Worm (Caenorhabditis elegans): ENCODE results near the gene T25D1.3.

The T25D1.3 gene

ce11 chrX:16519517-16519916, 14.1 kb downstream of the T25D1.3 start, which contains the start of gene T25D1.1:
Gene T25D1.1, plus strand, starts transcription at chrX:16519817.
- TF ChIP-seq ZK546.5 (tag; optimal IDR thresholded peaks at IDR 0.05) (no peak), fkh-10 (GFP tag; optimal IDR thresholded peaks at IDR 0.05) (no peak), elt-2 (tag; optimal IDR thresholded peaks at IDR 0.05) (no peak), nhr-77 (tag; optimal IDR thresholded peaks at IDR 0.05) (no peak), fkh-2 (tag; optimal IDR thresholded peaks at IDR 0.05) (no peak), nhr-237 (tag; optimal IDR thresholded peaks at IDR 0.05) (no peak), ama-1 (optimal IDR thresholded peaks at IDR 0.05) (no peak), hmg-11 (tag; optimal IDR thresholded peaks at IDR 0.05) (no peak), daf-12 (tag; optimal IDR thresholded peaks at IDR 0.05) (no peak), mml-1 (tag; optimal IDR thresholded peaks at IDR 0.05) (no peak), egl-5 (tag; optimal IDR thresholded peaks at IDR 0.05) (no peak), aly-2 (tag; optimal IDR thresholded peaks at IDR 0.05) (no peak), elt-3 (tag; optimal IDR thresholded peaks at IDR 0.05) (no peak), snpc-4 (tag; optimal IDR thresholded peaks at IDR 0.05) (no peak), mdl-1 (tag; optimal IDR thresholded peaks at IDR 0.05) (no peak), nfya-1 (tag; optimal IDR thresholded peaks at IDR 0.05; ENCODE audit: insufficient read depth) (no peak), nhr-12 (tag; optimal IDR thresholded peaks at IDR 0.05) (no peak)

- no peak for TF ChIP-seq ceh-82 (tag; optimal IDR thresholded peaks at IDR 0.05)
- TF ChIP-seq sea-2 (GFP tag; optimal IDR thresholded peaks at IDR 0.05): no peak
- no peak for TF ChIP-seq nfya-1 (tag; optimal IDR thresholded peaks at IDR 0.05; ENCODE audit: insufficient read depth)
- TF ChIP-seq elt-3 (tag; optimal IDR thresholded peaks at IDR 0.05): no peak
- no peak for TF ChIP-seq tbx-2 (tag; optimal IDR thresholded peaks at IDR 0.05)
- TF ChIP-seq nhr-25 (tag; optimal IDR thresholded peaks at IDR 0.05): no peak
- no peak for TF ChIP-seq ceh-16 (tag; optimal IDR thresholded peaks at IDR 0.05)
- no peak for TF ChIP-seq nhr-237 (tag; optimal IDR thresholded peaks at IDR 0.05)
- no peak for TF ChIP-seq mml-1 (tag; optimal IDR thresholded peaks at IDR 0.05)
- no peak for TF ChIP-seq elt-2 (tag; optimal IDR thresholded peaks at IDR 0.05)
- no peak for TF ChIP-seq unc-62 (GFP tag; optimal IDR thresholded peaks at IDR 0.05)
- TF ChIP-seq nhr-23 (tag; optimal IDR thresholded peaks at IDR 0.05): no peak
- TF ChIP-seq nhr-76 (tag; optimal IDR thresholded peaks at IDR 0.05): no peak
- TF ChIP-seq pqm-1 (tag; optimal IDR thresholded peaks at IDR 0.05): no peak
Measured at ce11 chrX:16521722-16522121, 16.3 kb downstream of the T25D1.3 start.

ce11 chrX:16524310-16524709, 18.9 kb downstream of the T25D1.3 start:
- TF ChIP-seq nhr-77 (tag; optimal IDR thresholded peaks at IDR 0.05) (no peak), tbx-2 (tag; optimal IDR thresholded peaks at IDR 0.05) (no peak), snpc-4 (tag; optimal IDR thresholded peaks at IDR 0.05) (no peak), lsy-12 (tag; optimal IDR thresholded peaks at IDR 0.05) (no peak), zag-1 (tag; optimal IDR thresholded peaks at IDR 0.05) (no peak), R02D3.7 (tag; optimal IDR thresholded peaks at IDR 0.05) (no peak), nhr-28 (tag; optimal IDR thresholded peaks at IDR 0.05) (no peak), daf-12 (tag; optimal IDR thresholded peaks at IDR 0.05) (no peak), ztf-11 (tag; optimal IDR thresholded peaks at IDR 0.05) (no peak), nhr-76 (tag; optimal IDR thresholded peaks at IDR 0.05) (no peak), pqm-1 (tag; optimal IDR thresholded peaks at IDR 0.05) (no peak), elt-1 (tag; optimal IDR thresholded peaks at IDR 0.05) (no peak), nhr-23 (tag; optimal IDR thresholded peaks at IDR 0.05) (no peak)

- TF ChIP-seq nhr-11 (tag; optimal IDR thresholded peaks at IDR 0.05) (peak; percentile 27), nhr-28 (tag; optimal IDR thresholded peaks at IDR 0.05) (no peak), unc-39 (tag; optimal IDR thresholded peaks at IDR 0.05) (no peak), snpc-4 (tag; optimal IDR thresholded peaks at IDR 0.05) (no peak), ceh-28 (tag; optimal IDR thresholded peaks at IDR 0.05) (no peak), ceh-9 (tag; optimal IDR thresholded peaks at IDR 0.05) (no peak), lin-39 (tag; optimal IDR thresholded peaks at IDR 0.05) (peak; percentile 23), nhr-77 (tag; optimal IDR thresholded peaks at IDR 0.05) (no peak), ztf-4 (tag; optimal IDR thresholded peaks at IDR 0.05) (no peak), nhr-43 (tag; optimal IDR thresholded peaks at IDR 0.05; ENCODE audit: poor library complexity, severe bottlenecking) (no peak), ztf-11 (tag; optimal IDR thresholded peaks at IDR 0.05) (no peak), elt-2 (tag; optimal IDR thresholded peaks at IDR 0.05) (no peak)
Measured at ce11 chrX:16525632-16526031, 20.2 kb downstream of the T25D1.3 start.
